Fruit fly (Drosophila melanogaster) whole organism, embryonic: ENCODE measurements around the gene Mipp2.
A peak's percentile ranks its signal among the peaks of the same experiment; 100 is the strongest.

Experiments used
- Aef1 ChIP-seq: fragments of 200-800 bp; sonication (Bioruptor generic); IDR thresholded peaks from 3 replicates; pipeline ENCODE4 v1.3.6; 2022; ENCODE audit warnings: missing biosample characterization, missing genetic modification characterization
- Atf6 ChIP-seq: fragments of 200-800 bp; sonication (Bioruptor generic); IDR thresholded peaks from 2 replicates; pipeline ENCODE4 v1.3.6; 2022; ENCODE audit warnings: missing biosample characterization, missing genetic modification characterization
- BEAF-32 ChIP-seq: fragments of 200-800 bp; sonication (Bioruptor generic); optimal IDR thresholded peaks from 3 replicates; lab custom pipeline; 2017; ENCODE audit warnings: missing biosample characterization, missing genetic modification characterization, mild to moderate bottlenecking, moderate library complexity, missing genetic modification reagents
- BtbVII ChIP-seq: fragments of 200-800 bp; sonication (Bioruptor generic); optimal IDR thresholded peaks from 3 replicates; lab custom pipeline; 2017; ENCODE audit warnings: missing biosample characterization, mild to moderate bottlenecking, missing genetic modification characterization
- CG10274 ChIP-seq: fragments of 200-800 bp; sonication (Bioruptor generic); optimal IDR thresholded peaks from 3 replicates; lab custom pipeline; 2017; ENCODE audit warnings: missing biosample characterization, mild to moderate bottlenecking, missing genetic modification characterization
- CG11695 ChIP-seq: fragments of 200-800 bp; sonication (Bioruptor generic); IDR thresholded peaks from 3 replicates; pipeline ENCODE4 v1.3.6; 2022; ENCODE audit warnings: missing biosample characterization, missing genetic modification characterization
- CG12391 ChIP-seq: fragments of 200-800 bp; sonication (Bioruptor generic); optimal IDR thresholded peaks from 3 replicates; lab custom pipeline; 2018; ENCODE audit warnings: missing biosample characterization, mild to moderate bottlenecking, missing genetic modification characterization, moderate library complexity
- CG13123 ChIP-seq: fragments of 200-800 bp; sonication (Bioruptor generic); optimal IDR thresholded peaks from 2 replicates; lab custom pipeline; 2016; ENCODE audit warnings: missing biosample characterization, missing genetic modification characterization
- CG13894 ChIP-seq: fragments of 200-800 bp; sonication (Bioruptor generic); optimal IDR thresholded peaks from 3 replicates; lab custom pipeline; 2018; ENCODE audit warnings: missing biosample characterization, mild to moderate bottlenecking, missing genetic modification characterization, moderate library complexity
- CG15269 ChIP-seq: fragments of 200-800 bp; sonication (Bioruptor generic); optimal IDR thresholded peaks from 2 replicates; lab custom pipeline; 2018; ENCODE audit warnings: missing biosample characterization, mild to moderate bottlenecking, missing genetic modification characterization, moderate library complexity
- CG17328 ChIP-seq: fragments of 200-800 bp; sonication (Bioruptor generic); IDR thresholded peaks from 2 replicates; pipeline ENCODE4 v1.3.6; 2022; ENCODE audit warnings: missing biosample characterization, missing genetic modification characterization
- CG18764 ChIP-seq: fragments of 200-800 bp; sonication (Bioruptor generic); optimal IDR thresholded peaks from 3 replicates; lab custom pipeline; 2016; ENCODE audit warnings: missing biosample characterization, missing genetic modification characterization
- CG3065 ChIP-seq: fragments of 200-800 bp; sonication (Bioruptor generic); optimal IDR thresholded peaks from 2 replicates; lab custom pipeline; 2016; ENCODE audit warnings: missing biosample characterization, missing genetic modification characterization
- CG33213 ChIP-seq: fragments of 200-800 bp; sonication (Bioruptor generic); optimal IDR thresholded peaks from 3 replicates; lab custom pipeline; 2016; ENCODE audit warnings: missing biosample characterization, missing genetic modification characterization
- CG3838 ChIP-seq: fragments of 200-800 bp; sonication (Bioruptor generic); optimal IDR thresholded peaks from 3 replicates; lab custom pipeline; 2016; ENCODE audit warnings: missing biosample characterization, missing genetic modification characterization
- CG4282 ChIP-seq: fragments of 200-800 bp; sonication (Bioruptor generic); optimal IDR thresholded peaks from 2 replicates; lab custom pipeline; 2016; ENCODE audit warnings: missing biosample characterization, missing genetic modification characterization
- CG7987 ChIP-seq: fragments of 200-800 bp; sonication (Bioruptor generic); optimal IDR thresholded peaks from 2 replicates; lab custom pipeline; 2018; ENCODE audit warnings: missing biosample characterization, mild to moderate bottlenecking, missing genetic modification characterization, moderate library complexity
- CG8924 ChIP-seq: fragments of 200-800 bp; optimal IDR thresholded peaks from 3 replicates; lab custom pipeline; 2019; ENCODE audit warnings: missing biosample characterization, mild to moderate bottlenecking, missing genetic modification characterization, moderate library complexity
- CHES-1-like ChIP-seq: fragments of 200-800 bp; sonication (Bioruptor generic); optimal IDR thresholded peaks from 2 replicates; lab custom pipeline; 2016; ENCODE audit warnings: missing biosample characterization, missing genetic modification characterization
- CoRest ChIP-seq: fragments of 200-800 bp; sonication (Bioruptor generic); optimal IDR thresholded peaks from 3 replicates; lab custom pipeline; 2018; ENCODE audit warnings: missing biosample characterization, mild to moderate bottlenecking, missing genetic modification characterization, moderate library complexity
- D19A ChIP-seq: fragments of 200-800 bp; optimal IDR thresholded peaks from 3 replicates; lab custom pipeline; 2019; ENCODE audit warnings: missing biosample characterization, mild to moderate bottlenecking, missing genetic modification characterization, moderate library complexity
- Dek ChIP-seq: fragments of 200-800 bp; sonication (Bioruptor generic); optimal IDR thresholded peaks from 3 replicates; lab custom pipeline; 2019; ENCODE audit warnings: missing biosample characterization, mild to moderate bottlenecking, missing genetic modification characterization, moderate library complexity
- Dll ChIP-seq: fragments of 200-800 bp; sonication (Bioruptor generic); IDR thresholded peaks from 4 replicates; pipeline ENCODE4 v1.3.6; 2022; ENCODE audit warnings: missing biosample characterization, missing genetic modification characterization; ENCODE audit not compliant: partially characterized antibody
- Eip74EF ChIP-seq, 2 experiments: fragments of 200-800 bp in 1 of 2; fragments of >200 bp in 1 of 2; sonication (Bioruptor generic) in 1 of 2; optimal IDR thresholded peaks; 2 replicates each; lab custom pipeline; 2017 to 2019; ENCODE audit warnings: missing biosample characterization in 2 of 2, missing genetic modification characterization in 2 of 2, mild to moderate bottlenecking in 1 of 2, moderate library complexity in 1 of 2
- Fer1 ChIP-seq: fragments of 200-800 bp; sonication (Bioruptor generic); optimal IDR thresholded peaks from 2 replicates; lab custom pipeline; 2017; ENCODE audit warnings: missing biosample characterization, mild to moderate bottlenecking, missing genetic modification characterization
- GATAe ChIP-seq: fragments of 200-800 bp; sonication (Bioruptor generic); conservative IDR thresholded peaks from 2 replicates; pipeline ENCODE4 v1.3.6; 2022; ENCODE audit warnings: missing biosample characterization, missing genetic modification characterization
- Lhr ChIP-seq: fragments of 200-800 bp; sonication (Bioruptor generic); optimal IDR thresholded peaks from 3 replicates; lab custom pipeline; 2017; ENCODE audit warnings: mild to moderate bottlenecking, missing biosample characterization, missing genetic modification reagents, missing genetic modification characterization
- MTF-1 ChIP-seq: fragments of 200-800 bp; sonication (Bioruptor generic); optimal IDR thresholded peaks from 2 replicates; lab custom pipeline; 2018; ENCODE audit warnings: missing biosample characterization, mild to moderate bottlenecking, missing genetic modification characterization, borderline replicate concordance
- Neu2 ChIP-seq: fragments of 200-800 bp; sonication (Bioruptor generic); optimal IDR thresholded peaks from 3 replicates; lab custom pipeline; 2016; ENCODE audit warnings: missing biosample characterization, missing genetic modification characterization, borderline replicate concordance
- Poxn ChIP-seq: fragments of 200-800 bp; sonication (Bioruptor generic); IDR thresholded peaks from 2 replicates; pipeline ENCODE4 v1.3.6; 2022; ENCODE audit warnings: missing biosample characterization, missing genetic modification characterization
- Scr ChIP-seq: fragments of 200-800 bp; sonication (Bioruptor generic); IDR thresholded peaks from 2 replicates; pipeline ENCODE4 v1.3.6; 2022; ENCODE audit warnings: missing biosample characterization, missing genetic modification characterization; ENCODE audit not compliant: partially characterized antibody
- Xbp1 ChIP-seq: fragments of 200-800 bp; sonication (Bioruptor generic); optimal IDR thresholded peaks from 3 replicates; lab custom pipeline; 2016; ENCODE audit warnings: missing biosample characterization, mild to moderate bottlenecking, missing genetic modification characterization
- al ChIP-seq: fragments of 200-800 bp; sonication (Bioruptor generic); IDR thresholded peaks from 2 replicates; pipeline ENCODE4 v1.3.6; 2022; ENCODE audit warnings: missing biosample characterization, missing genetic modification characterization
- aop ChIP-seq: fragments of 200-800 bp; sonication (Bioruptor generic); IDR thresholded peaks from 2 replicates; pipeline ENCODE4 v1.3.6; 2022; ENCODE audit warnings: missing biosample characterization, missing genetic modification characterization
- ap ChIP-seq: fragments of 200-800 bp; sonication (Bioruptor generic); IDR thresholded peaks from 2 replicates; pipeline ENCODE4 v1.3.6; 2022; ENCODE audit warnings: missing biosample characterization, missing genetic modification characterization
- ara ChIP-seq: fragments of 200-800 bp; sonication (Bioruptor generic); IDR thresholded peaks from 2 replicates; pipeline ENCODE4 v1.3.6; 2022; ENCODE audit warnings: missing biosample characterization, missing genetic modification characterization
- az2 ChIP-seq: fragments of 200-800 bp; sonication (Bioruptor generic); optimal IDR thresholded peaks from 3 replicates; lab custom pipeline; 2016; ENCODE audit warnings: missing biosample characterization, missing genetic modification characterization
- cato ChIP-seq: fragments of 200-800 bp; sonication (Bioruptor generic); optimal IDR thresholded peaks from 2 replicates; lab custom pipeline; 2016; ENCODE audit warnings: missing biosample characterization, missing genetic modification characterization, borderline replicate concordance
- ci ChIP-seq: fragments of 200-800 bp; sonication (Bioruptor generic); IDR thresholded peaks from 3 replicates; pipeline ENCODE4 v1.3.6; 2022; ENCODE audit warnings: missing biosample characterization, missing genetic modification characterization
- eve ChIP-seq, 2 experiments: fragments of >200 bp; optimal IDR thresholded peaks; 2 replicates each; lab custom pipeline; 2017; ENCODE audit warnings: missing biosample characterization in 2 of 2, missing genetic modification characterization in 2 of 2
- fd64A ChIP-seq: fragments of 200-800 bp; sonication (Bioruptor generic); optimal IDR thresholded peaks from 3 replicates; lab custom pipeline; 2018; ENCODE audit warnings: missing biosample characterization, mild to moderate bottlenecking, missing genetic modification characterization
- ftz-f1 ChIP-seq: fragments of 200-800 bp; sonication (Bioruptor generic); optimal IDR thresholded peaks from 2 replicates; lab custom pipeline; 2016; ENCODE audit warnings: missing biosample characterization, missing genetic modification characterization
- gfzf ChIP-seq: fragments of 200-800 bp; sonication (Bioruptor generic); optimal IDR thresholded peaks from 2 replicates; lab custom pipeline; 2016; ENCODE audit warnings: missing biosample characterization, mild to moderate bottlenecking, missing genetic modification characterization, moderate library complexity
- gsb ChIP-seq: fragments of 200-800 bp; sonication (Bioruptor generic); IDR thresholded peaks from 2 replicates; pipeline ENCODE4 v1.3.6; 2022; ENCODE audit warnings: missing biosample characterization, missing genetic modification characterization
- hbn ChIP-seq: fragments of 200-800 bp; sonication (Bioruptor generic); IDR thresholded peaks from 2 replicates; pipeline ENCODE4 v1.3.6; 2022; ENCODE audit warnings: missing biosample characterization, missing genetic modification characterization; ENCODE audit not compliant: partially characterized antibody
- kni ChIP-seq: fragments of 200-800 bp; sonication (Bioruptor generic); optimal IDR thresholded peaks from 3 replicates; lab custom pipeline; 2017; ENCODE audit warnings: mild to moderate bottlenecking, missing biosample characterization, missing genetic modification reagents, missing genetic modification characterization
- luna ChIP-seq: fragments of 200-800 bp; sonication (Bioruptor generic); optimal IDR thresholded peaks from 2 replicates; lab custom pipeline; 2016; ENCODE audit warnings: missing biosample characterization, missing genetic modification characterization
- vfl ChIP-seq: fragments of 200-800 bp; sonication (Bioruptor generic); optimal IDR thresholded peaks from 2 replicates; lab custom pipeline; 2016; ENCODE audit warnings: missing biosample characterization, missing genetic modification characterization
- vvl ChIP-seq: fragments of 200-800 bp; sonication (Bioruptor generic); IDR thresholded peaks from 2 replicates; pipeline ENCODE4 v1.3.6; 2022; ENCODE audit warnings: missing biosample characterization, missing genetic modification characterization

Gene Mipp2

dm6 chrX:6037180-6037946 is 53.9 kb downstream of the Mipp2 start, which contains the start of the genes rux and MCTS1 (continued):
- TF ChIP-seq az2 (GFP tag; lab: Kevin White, UChicago): no peak
- TF ChIP-seq MTF-1 (GFP tag; lab: Kevin White, UChicago): no peak
- 0 out of 2 replicates have a peak, but pooled peaks have one; percentile 34 for TF ChIP-seq vvl (GFP tag; lab: Robert Waterston, UW)
- TF ChIP-seq fd64A (GFP tag; lab: Kevin White, UChicago): no peak
- no peak for TF ChIP-seq CG18764
- TF ChIP-seq Lhr (GFP tag; lab: Kevin White, UChicago): peak; percentile 77
- TF ChIP-seq hbn (GFP tag; lab: Robert Waterston, UW): peak; percentile 87
- no peak for TF ChIP-seq Dek (tag; lab: Kevin White, UChicago)
- TF ChIP-seq Xbp1: peak; percentile 19
- no peak for TF ChIP-seq Neu2 (GFP tag; lab: Kevin White, UChicago)
- no peak for TF ChIP-seq luna (GFP tag; lab: Kevin White, UChicago)
- TF ChIP-seq ara (GFP tag; lab: Robert Waterston, UW): 0 out of 2 replicates have a peak, but pooled peaks have one; percentile 33
- TF ChIP-seq BtbVII (GFP tag; lab: Kevin White, UChicago): no peak
- TF ChIP-seq gfzf (GFP tag; lab: Kevin White, UChicago): peak; percentile 65
- no peak for TF ChIP-seq kni (GFP tag; lab: Kevin White, UChicago)
- TF ChIP-seq CG7987: no peak
- TF ChIP-seq Fer1 (GFP tag; lab: Kevin White, UChicago): no peak
- TF ChIP-seq CG17328 (GFP tag; lab: Robert Waterston, UW): 0 out of 2 replicates have a peak, but pooled peaks have one; percentile 7
- peak; percentile 49 for TF ChIP-seq CG8924 (tag; lab: Kevin White, UChicago)
- no peak for TF ChIP-seq CG10274 (GFP tag; lab: Kevin White, UChicago)
- peak; percentile 32 for TF ChIP-seq CHES-1-like (GFP tag; lab: Kevin White, UChicago)
- TF ChIP-seq cato (GFP tag; lab: Kevin White, UChicago): peak; percentile 5
- no peak for TF ChIP-seq eve (GFP tag; optimal IDR thresholded peaks at IDR 0.05; lab: Kevin White, UChicago)
- TF ChIP-seq al (GFP tag; lab: Robert Waterston, UW): peak; percentile 45; the same call in 1 of the 2 replicates
- TF ChIP-seq CG13894: no peak
- TF ChIP-seq CG3065 (GFP tag; lab: Kevin White, UChicago): no peak
- no peak for TF ChIP-seq ap (GFP tag; lab: Robert Waterston, UW)
- TF ChIP-seq CG12391 (tag; lab: Kevin White, UChicago): peak; percentile 50
- TF ChIP-seq Atf6 (GFP tag; lab: Robert Waterston, UW): no peak
- no peak for TF ChIP-seq CG3838 (GFP tag; lab: Kevin White, UChicago)
- TF ChIP-seq ci (GFP tag; lab: Robert Waterston, UW): no peak
- peak; percentile 97 for TF ChIP-seq Dll (GFP tag; lab: Robert Waterston, UW)
- no peak for TF ChIP-seq CG4282 (GFP tag; lab: Kevin White, UChicago)
- TF ChIP-seq ftz-f1 (GFP tag; lab: Kevin White, UChicago): no peak
- TF ChIP-seq GATAe (GFP tag; lab: Robert Waterston, UW): no peak
- TF ChIP-seq vfl (GFP tag; lab: Kevin White, UChicago): no peak
- peak; percentile 52 for TF ChIP-seq CoRest (tag; lab: Kevin White, UChicago)
- TF ChIP-seq CG11695 (GFP tag; lab: Robert Waterston, UW): no peak
- peak; percentile 22; the same call in 1 of the 3 replicates for TF ChIP-seq Aef1 (GFP tag; lab: Robert Waterston, UW)
- TF ChIP-seq BEAF-32 (GFP tag; lab: Kevin White, UChicago): peak; percentile 97
- TF ChIP-seq D19A (tag; lab: Kevin White, UChicago): no peak
- peak; percentile 96 for TF ChIP-seq Scr
- no peak for TF ChIP-seq CG15269 (tag; lab: Kevin White, UChicago)
- TF ChIP-seq CG13123 (GFP tag; lab: Kevin White, UChicago): no peak
- TF ChIP-seq Eip74EF (GFP tag; optimal IDR thresholded peaks at IDR 0.05; lab: Kevin White, UChicago): no peak
- no peak for TF ChIP-seq gsb (GFP tag; lab: Robert Waterston, UW)
- TF ChIP-seq Poxn (GFP tag; lab: Robert Waterston, UW): no peak
- TF ChIP-seq aop: no peak
- peak; percentile 19 for TF ChIP-seq CG33213 (GFP tag; lab: Kevin White, UChicago)
